Worm (Caenorhabditis elegans) whole organism, L4 larva: ENCODE results near the gene tmem-231.
A peak's percentile ranks its signal among the peaks of the same experiment; 100 is the strongest.

Source experiments
- F10B5.3 ChIP-seq: sonication (generic microtip); optimal IDR thresholded peaks from 2 replicates; lab custom pipeline; 2016; ENCODE audit warnings: mild to moderate bottlenecking, missing genetic modification characterization, missing compliant biosample characterization
- F49E8.2 ChIP-seq: sonication (generic microtip); optimal IDR thresholded peaks from 2 replicates; lab custom pipeline; 2016; ENCODE audit warnings: missing compliant biosample characterization, mild to moderate bottlenecking, missing genetic modification characterization, borderline replicate concordance
- T20F7.1 ChIP-seq: fragments of 200-800 bp; sonication (Bioruptor generic); optimal IDR thresholded peaks from 2 replicates; lab custom pipeline; 2018; ENCODE audit warnings: mild to moderate bottlenecking, missing genetic modification characterization, missing compliant biosample characterization
- Y105C5A.15 ChIP-seq: fragments of 200-800 bp; sonication (Bioruptor generic); IDR thresholded peaks from 2 replicates; pipeline ENCODE4 v1.3.6; 2022; ENCODE audit warnings: missing genetic modification characterization, missing compliant biosample characterization
- Y5F2A.4 ChIP-seq: fragments of 200-800 bp; sonication (Bioruptor generic); optimal IDR thresholded peaks from 2 replicates; lab custom pipeline; 2018; ENCODE audit warnings: mild to moderate bottlenecking, missing genetic modification characterization, missing compliant biosample characterization
- Y75B8A.6 ChIP-seq: fragments of 200-800 bp; sonication (Bioruptor generic); IDR thresholded peaks from 2 replicates; pipeline ENCODE4 v1.3.6; 2022; ENCODE audit warnings: missing genetic modification reagents, missing genetic modification characterization, missing compliant biosample characterization
- ZK546.5 ChIP-seq, 2 experiments: sonication (generic microtip); optimal IDR thresholded peaks; 2 replicates each; lab custom pipeline; 2017; ENCODE audit warnings: missing biosample characterization in 2 of 2, missing genetic modification characterization in 2 of 2
- arid-1 ChIP-seq: fragments of 200-800 bp; sonication (Bioruptor generic); conservative IDR thresholded peaks from 2 replicates; pipeline ENCODE4 v1.3.6; 2022; ENCODE audit warnings: missing genetic modification reagents, missing genetic modification characterization, missing compliant biosample characterization
- ceh-28 ChIP-seq: fragments of 150-350 bp; optimal IDR thresholded peaks from 2 replicates; lab custom pipeline; 2014; ENCODE audit warnings: missing biosample characterization, missing genetic modification reagents, missing genetic modification characterization
- ceh-32 ChIP-seq: sonication (generic microtip); optimal IDR thresholded peaks from 2 replicates; lab custom pipeline; 2016; ENCODE audit warnings: mild to moderate bottlenecking, missing genetic modification characterization, missing compliant biosample characterization; ENCODE audit not compliant: poor library complexity
- ceh-44 ChIP-seq: fragments of 200-800 bp; sonication (Bioruptor generic); IDR thresholded peaks from 2 replicates; pipeline ENCODE4 v1.3.6; 2022; ENCODE audit warnings: missing genetic modification reagents, missing genetic modification characterization, missing compliant biosample characterization
- ceh-62 ChIP-seq: sonication (generic microtip); optimal IDR thresholded peaks from 2 replicates; lab custom pipeline; 2017; ENCODE audit warnings: missing biosample characterization, missing genetic modification characterization
- ces-1 ChIP-seq: fragments of 150-350 bp; sonication (generic microtip); optimal IDR thresholded peaks from 4 replicates; lab custom pipeline; 2014; ENCODE audit warnings: missing biosample characterization, missing genetic modification reagents, missing genetic modification characterization
- daf-16 ChIP-seq, 3 experiments: sonication (generic microtip); optimal IDR thresholded peaks; 2 replicates each; lab custom pipeline; 2016 to 2017; ENCODE audit warnings: missing genetic modification characterization in 3 of 3, missing genetic modification reagents in 3 of 3, mild to moderate bottlenecking in 2 of 3, missing compliant biosample characterization in 2 of 3, missing biosample characterization in 1 of 3, moderate library complexity in 1 of 3
- daf-19 ChIP-seq: fragments of 200-800 bp; sonication (Bioruptor generic); conservative IDR thresholded peaks from 2 replicates; pipeline ENCODE4 v1.3.6; 2022; ENCODE audit warnings: missing genetic modification characterization, missing compliant biosample characterization
- daf-8 ChIP-seq: fragments of 200-800 bp; sonication (Bioruptor generic); IDR thresholded peaks from 2 replicates; pipeline ENCODE4 v1.3.6; 2022; ENCODE audit warnings: missing genetic modification characterization, missing compliant biosample characterization
- dpl-1 ChIP-seq: fragments of 150-350 bp; optimal IDR thresholded peaks from 2 replicates; lab custom pipeline; 2014; ENCODE audit warnings: missing biosample characterization, missing genetic modification reagents, missing genetic modification characterization
- dve-1 ChIP-seq: sonication (generic microtip); optimal IDR thresholded peaks from 2 replicates; lab custom pipeline; 2017; ENCODE audit warnings: antibody characterized with exemption, mild to moderate bottlenecking, missing genetic modification characterization, missing compliant biosample characterization; ENCODE audit not compliant: insufficient read depth
- fos-1 ChIP-seq: fragments of 150-350 bp; optimal IDR thresholded peaks from 2 replicates; lab custom pipeline; 2014; ENCODE audit warnings: missing biosample characterization, missing genetic modification characterization
- gei-8 ChIP-seq: fragments of 200-800 bp; sonication (Bioruptor generic); optimal IDR thresholded peaks from 2 replicates; lab custom pipeline; 2018; ENCODE audit warnings: mild to moderate bottlenecking, missing genetic modification characterization, missing compliant biosample characterization
- hif-1 ChIP-seq, 2 experiments: sonication (generic microtip); optimal IDR thresholded peaks; 2 replicates each; lab custom pipeline; 2016 to 2017; ENCODE audit warnings: missing compliant biosample characterization in 2 of 2, missing genetic modification characterization in 2 of 2, missing genetic modification reagents in 2 of 2, missing genotype in 2 of 2, mild to moderate bottlenecking in 1 of 2
- hmg-1.1 ChIP-seq: fragments of 200-800 bp; sonication (Bioruptor generic); IDR thresholded peaks from 2 replicates; pipeline ENCODE4 v1.3.6; 2022; ENCODE audit warnings: missing genetic modification reagents, missing genetic modification characterization, missing compliant biosample characterization
- lim-7 ChIP-seq: fragments of 200-800 bp; sonication (Bioruptor generic); IDR thresholded peaks from 2 replicates; pipeline ENCODE4 v1.3.6; 2022; ENCODE audit warnings: missing genetic modification characterization, missing compliant biosample characterization
- lin-13 ChIP-seq: fragments of 150-350 bp; optimal IDR thresholded peaks from 2 replicates; lab custom pipeline; 2014; ENCODE audit warnings: missing biosample characterization, missing genetic modification reagents, missing genetic modification characterization
- lin-38 ChIP-seq: fragments of 200-800 bp; sonication (Bioruptor generic); IDR thresholded peaks from 2 replicates; pipeline ENCODE4 v1.3.6; 2022; ENCODE audit warnings: missing genetic modification reagents, missing genetic modification characterization, missing compliant biosample characterization
- lir-3 ChIP-seq: sonication (generic microtip); optimal IDR thresholded peaks from 2 replicates; lab custom pipeline; 2016; ENCODE audit warnings: mild to moderate bottlenecking, missing genetic modification characterization, missing compliant biosample characterization
- lsy-2 ChIP-seq, 2 experiments: fragments of 150-350 bp in 1 of 2; sonication (generic microtip) in 1 of 2; optimal IDR thresholded peaks; 2 replicates each; lab custom pipeline; 2014 to 2017; ENCODE audit warnings: missing biosample characterization in 2 of 2, missing genetic modification characterization in 2 of 2
- madf-9 ChIP-seq: fragments of 200-800 bp; sonication (Bioruptor generic); conservative IDR thresholded peaks from 2 replicates; pipeline ENCODE4 v1.3.6; 2022; ENCODE audit warnings: missing genetic modification reagents, missing genetic modification characterization, missing compliant biosample characterization
- mdt-29 ChIP-seq: fragments of 200-800 bp; sonication (Bioruptor generic); IDR thresholded peaks from 2 replicates; pipeline ENCODE4 v1.3.6; 2022; ENCODE audit warnings: missing genetic modification reagents, missing genetic modification characterization, missing compliant biosample characterization
- mep-1 ChIP-seq: fragments of 150-350 bp; sonication (generic microtip); optimal IDR thresholded peaks from 3 replicates; lab custom pipeline; 2014; ENCODE audit warnings: missing biosample characterization, missing genetic modification characterization
- mes-2 ChIP-seq: sonication (generic microtip); optimal IDR thresholded peaks from 2 replicates; lab custom pipeline; 2016; ENCODE audit warnings: missing genotype, mild to moderate bottlenecking, missing genetic modification characterization, missing compliant biosample characterization; ENCODE audit not compliant: poor library complexity, severe bottlenecking
- nhr-25 ChIP-seq: sonication (generic microtip); optimal IDR thresholded peaks from 2 replicates; lab custom pipeline; 2017; ENCODE audit warnings: missing genetic modification characterization, mild to moderate bottlenecking, missing compliant biosample characterization, antibody characterized with exemption, moderate library complexity, borderline replicate concordance; ENCODE audit not compliant: insufficient read depth
- nhr-48 ChIP-seq: sonication (generic microtip); optimal IDR thresholded peaks from 2 replicates; lab custom pipeline; 2016; ENCODE audit warnings: mild to moderate bottlenecking, missing genetic modification characterization, missing compliant biosample characterization
- php-3 ChIP-seq: fragments of 200-800 bp; sonication (Bioruptor generic); IDR thresholded peaks from 2 replicates; pipeline ENCODE4 v1.3.6; 2022; ENCODE audit warnings: missing genetic modification reagents, missing genetic modification characterization, missing compliant biosample characterization
- sdz-12 ChIP-seq: fragments of 200-800 bp; sonication (Bioruptor generic); optimal IDR thresholded peaks from 2 replicates; lab custom pipeline; 2018; ENCODE audit warnings: mild to moderate bottlenecking, missing genetic modification characterization, missing compliant biosample characterization
- snpc-4 ChIP-seq: fragments of 150-350 bp; optimal IDR thresholded peaks from 2 replicates; lab custom pipeline; 2014; ENCODE audit warnings: missing biosample characterization, missing genetic modification characterization
- spr-1 ChIP-seq: sonication (generic microtip); optimal IDR thresholded peaks from 2 replicates; lab custom pipeline; 2016; ENCODE audit warnings: mild to moderate bottlenecking, missing genetic modification characterization, missing compliant biosample characterization
- tag-97 ChIP-seq: fragments of 200-800 bp; sonication (Bioruptor generic); IDR thresholded peaks from 2 replicates; pipeline ENCODE4 v1.3.6; 2022; ENCODE audit warnings: missing genetic modification characterization, missing compliant biosample characterization
- unc-39 ChIP-seq: sonication (generic microtip); optimal IDR thresholded peaks from 2 replicates; lab custom pipeline; 2017; ENCODE audit warnings: missing biosample characterization, missing genetic modification characterization
- vab-7 ChIP-seq: fragments of 200-800 bp; sonication (Bioruptor generic); IDR thresholded peaks from 2 replicates; pipeline ENCODE4 v1.3.6; 2022; ENCODE audit warnings: missing genetic modification reagents, missing genetic modification characterization, missing compliant biosample characterization
- zag-1 ChIP-seq: fragments of 150-350 bp; optimal IDR thresholded peaks from 2 replicates; lab custom pipeline; 2014; ENCODE audit warnings: missing biosample characterization, missing genetic modification characterization
- zfp-2 ChIP-seq: sonication (generic microtip); optimal IDR thresholded peaks from 2 replicates; lab custom pipeline; 2016; ENCODE audit warnings: mild to moderate bottlenecking, missing genetic modification characterization, missing compliant biosample characterization
- zfp-3 ChIP-seq: fragments of 200-800 bp; sonication (Bioruptor generic); conservative IDR thresholded peaks from 2 replicates; pipeline ENCODE4 v1.3.6; 2022; ENCODE audit warnings: missing genetic modification reagents, missing genetic modification characterization, missing compliant biosample characterization
- zip-11 ChIP-seq: fragments of 200-800 bp; sonication (Bioruptor generic); IDR thresholded peaks from 2 replicates; pipeline ENCODE4 v1.3.6; 2022; ENCODE audit warnings: missing genetic modification characterization, missing compliant biosample characterization
- ztf-11 ChIP-seq: fragments of 150-350 bp; optimal IDR thresholded peaks from 2 replicates; lab custom pipeline; 2014; ENCODE audit warnings: missing biosample characterization, missing genetic modification characterization

Gene tmem-231

ce11 chrIV:8426537-8426936, at the start of gene tmem-231, which contains the start of gene T26A8.3:
Gene tmem-231, plus strand, starts transcription at chrIV:8426785.
Gene T26A8.3, minus strand, starts transcription at chrIV:8426637.
- TF ChIP-seq mes-2: no peak
- no peak for TF ChIP-seq mdt-29 (GFP tag; lab: Robert Waterston, UW)
- TF ChIP-seq F10B5.3: no peak
- no peak for TF ChIP-seq zfp-3 (GFP tag; lab: Robert Waterston, UW)
- TF ChIP-seq ceh-32 (tag; lab: Kevin White, UChicago): no peak
- TF ChIP-seq lir-3 (tag; lab: Kevin White, UChicago): no peak
- no peak for TF ChIP-seq ces-1 (GFP tag; lab: Kevin White, UChicago)
- no peak for TF ChIP-seq tag-97 (GFP tag; lab: Robert Waterston, UW)
- TF ChIP-seq hmg-1.1 (GFP tag; lab: Robert Waterston, UW): no peak
- TF ChIP-seq, all 104 proteins: peak for 0

DNA sequence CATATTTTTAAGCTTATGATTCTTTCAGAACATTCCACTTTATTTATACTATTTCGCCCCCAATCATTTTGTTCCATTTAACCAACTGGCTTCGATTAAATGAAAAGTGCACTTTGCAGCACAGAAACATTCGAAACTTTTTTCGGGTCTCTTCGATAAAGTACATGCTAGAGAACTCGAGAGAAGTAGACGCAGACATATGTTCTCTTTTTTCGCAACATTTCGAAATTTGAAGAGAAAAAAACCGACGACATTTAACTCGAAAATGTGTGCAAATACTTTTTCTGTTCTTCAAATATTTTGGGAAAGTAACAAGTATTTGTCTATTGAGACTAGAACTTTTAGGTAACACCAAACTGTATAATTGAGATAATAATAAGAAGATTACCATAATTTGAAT, 49.7 kb upstream of the tmem-231 start:
- TF ChIP-seq lsy-2 (tag; optimal IDR thresholded peaks at IDR 0.05; lab: Kevin White, UChicago) (peak in 1 of 2 experiments; percentile 19), lir-3 (tag; lab: Kevin White, UChicago) (no peak), daf-16 (GFP tag; optimal IDR thresholded peaks at IDR 0.05; lab: Kevin White, UChicago) (peak in 1 of 2 experiments; percentile 3), daf-16 (tag; optimal IDR thresholded peaks at IDR 0.05; lab: Kevin White, UChicago) (no peak), madf-9 (GFP tag; lab: Robert Waterston, UW) (no peak), dve-1 (peak; percentile 3), mep-1 (no peak), mes-2 (peak; percentile 12)

ce11 chrIV:8377501-8377900, 49.1 kb upstream of the tmem-231 start, which contains the start of gene D2096.7:
Gene D2096.7, minus strand, starts transcription at chrIV:8377630.
- TF ChIP-seq fos-1 (tag; lab: Kevin White, UChicago) (no peak), arid-1 (peak; percentile 76), lin-38 (GFP tag; lab: Robert Waterston, UW) (peak; percentile 82), dve-1 (no peak), vab-7 (GFP tag; lab: Robert Waterston, UW) (no peak), spr-1 (tag; lab: Kevin White, UChicago) (peak; percentile 33), Y75B8A.6 (peak; percentile 63), ztf-11 (tag; lab: Kevin White, UChicago) (no peak), ceh-44 (GFP tag; lab: Robert Waterston, UW) (no peak), ZK546.5 (tag; optimal IDR thresholded peaks at IDR 0.05; lab: Kevin White, UChicago) (no peak), daf-16 (GFP tag; optimal IDR thresholded peaks at IDR 0.05; lab: Kevin White, UChicago) (peak in 1 of 2 experiments; percentile 11), daf-16 (tag; optimal IDR thresholded peaks at IDR 0.05; lab: Kevin White, UChicago) (peak; percentile 28), lir-3 (tag; lab: Kevin White, UChicago) (no peak), gei-8 (GFP tag; lab: Kevin White, UChicago) (no peak), nhr-25 (tag; lab: Kevin White, UChicago) (no peak), daf-8 (GFP tag; lab: Robert Waterston, UW) (no peak), dpl-1 (no peak), mes-2 (peak; percentile 28), Y105C5A.15 (GFP tag; lab: Robert Waterston, UW) (peak; percentile 89), T20F7.1 (peak; percentile 51), ceh-28 (no peak), ceh-62 (tag; lab: Kevin White, UChicago) (no peak), php-3 (GFP tag; lab: Robert Waterston, UW) (no peak), hmg-1.1 (GFP tag; lab: Robert Waterston, UW) (0 out of 2 replicates have a peak, but pooled peaks have one; percentile 20), F49E8.2 (tag; lab: Kevin White, UChicago) (peak; percentile 94), nhr-48 (tag; lab: Kevin White, UChicago) (no peak), snpc-4 (tag; lab: Kevin White, UChicago) (no peak), daf-19 (GFP tag; lab: Robert Waterston, UW) (peak; percentile 54; the same call in 1 of the 2 replicates), lsy-2 (tag; optimal IDR thresholded peaks at IDR 0.05; lab: Kevin White, UChicago) (no peak), hif-1 (tag; optimal IDR thresholded peaks at IDR 0.05; lab: Kevin White, UChicago) (no peak), lim-7 (peak; percentile 66; the same call in 1 of the 2 replicates), lin-13 (GFP tag; lab: Kevin White, UChicago) (peak; percentile 64), zfp-2 (no peak), zip-11 (GFP tag; lab: Robert Waterston, UW) (no peak), sdz-12 (no peak), Y5F2A.4 (GFP tag; lab: Kevin White, UChicago) (peak; percentile 62), unc-39 (no peak), zag-1 (tag; lab: Kevin White, UChicago) (no peak)
